Worm (Caenorhabditis elegans) whole organism, late embryonic: Measurements from ENCODE around the gene molo-1.

Source experiments
- K09A11.1 ChIP-seq: sonication (generic microtip); optimal IDR thresholded peaks from 2 replicates; lab custom pipeline; 2017; ENCODE audit warnings: antibody characterized with exemption, mild to moderate bottlenecking, missing genetic modification characterization, missing compliant biosample characterization; ENCODE audit not compliant: insufficient read depth
- ama-1 ChIP-seq: fragments of 150-350 bp; optimal IDR thresholded peaks from 2 replicates; lab custom pipeline; 2014
- ceh-48 ChIP-seq: sonication (generic microtip); optimal IDR thresholded peaks from 2 replicates; lab custom pipeline; 2016; ENCODE audit warnings: missing genetic modification characterization, inconsistent platforms, missing compliant biosample characterization
- ceh-9 ChIP-seq: sonication (generic microtip); optimal IDR thresholded peaks from 2 replicates; lab custom pipeline; 2016; ENCODE audit warnings: mild to moderate bottlenecking, missing genetic modification characterization, inconsistent platforms, missing compliant biosample characterization
- hlh-30 ChIP-seq: sonication (generic microtip); optimal IDR thresholded peaks from 2 replicates; lab custom pipeline; 2017; ENCODE audit warnings: antibody characterized with exemption, missing genetic modification characterization, missing compliant biosample characterization; ENCODE audit not compliant: insufficient read depth
- nhr-11 ChIP-seq: fragments of 150-350 bp; optimal IDR thresholded peaks from 2 replicates; lab custom pipeline; 2014; ENCODE audit warnings: missing biosample characterization, missing genetic modification characterization
- pag-3 ChIP-seq: sonication (generic microtip); optimal IDR thresholded peaks from 2 replicates; lab custom pipeline; 2016; ENCODE audit warnings: missing compliant biosample characterization, missing genetic modification characterization, borderline replicate concordance
- pha-4 ChIP-seq: fragments of 150-350 bp; optimal IDR thresholded peaks from 2 replicates; lab custom pipeline; 2018; ENCODE audit warnings: missing biosample characterization, missing genetic modification reagents, missing genetic modification characterization
- pqm-1 ChIP-seq: sonication (generic microtip); optimal IDR thresholded peaks from 2 replicates; lab custom pipeline; 2016; ENCODE audit warnings: missing genetic modification characterization, missing compliant biosample characterization
- sox-4 ChIP-seq: sonication (generic microtip); optimal IDR thresholded peaks from 2 replicates; lab custom pipeline; 2017; ENCODE audit warnings: mild to moderate bottlenecking, missing genetic modification characterization, inconsistent platforms, missing compliant biosample characterization
- tbx-2 ChIP-seq: sonication (generic microtip); optimal IDR thresholded peaks from 2 replicates; lab custom pipeline; 2016; ENCODE audit warnings: missing genetic modification characterization, missing compliant biosample characterization

DNA sequence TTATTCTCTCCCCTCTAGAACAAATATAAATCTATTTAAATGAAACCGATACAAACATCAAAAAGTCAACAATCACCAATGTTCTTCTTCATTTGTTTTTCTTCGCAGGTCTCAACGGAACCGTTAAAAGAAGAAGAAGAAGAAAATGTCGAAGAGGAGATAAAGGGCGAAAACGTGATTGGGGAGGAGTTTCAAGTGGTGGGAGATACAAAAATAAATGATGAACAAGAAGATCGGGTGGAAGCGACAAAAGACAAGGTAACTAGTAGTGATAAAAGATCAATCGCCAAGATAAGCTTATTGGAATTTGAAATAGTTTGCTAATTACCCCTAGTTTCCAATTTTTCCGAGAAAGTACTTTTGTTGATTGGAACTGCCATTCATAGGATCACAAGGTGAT is 23.6 kb upstream of the molo-1 start:
- TF ChIP-seq ceh-9 (tag; lab: Kevin White, UChicago) (no peak), ama-1 (lab: Kevin White, UChicago) (no peak), nhr-11 (tag; lab: Kevin White, UChicago) (no peak), pqm-1 (tag; lab: Kevin White, UChicago) (no peak), K09A11.1 (tag; lab: Kevin White, UChicago) (no peak), pag-3 (tag; lab: Kevin White, UChicago) (no peak), hlh-30 (tag; lab: Kevin White, UChicago) (no peak), pha-4 (no peak), tbx-2 (tag; lab: Kevin White, UChicago) (no peak), sox-4 (tag; lab: Kevin White, UChicago) (no peak), ceh-48 (tag; lab: Kevin White, UChicago) (no peak)
